Worm (Caenorhabditis elegans) whole organism, L2 larva: ENCODE results near the gene hrg-10.

Experiments used
- C34F6.9 ChIP-seq: fragments of 150-350 bp; optimal IDR thresholded peaks from 2 replicates; lab custom pipeline; 2014; ENCODE audit warnings: missing biosample characterization, missing genetic modification characterization
- F13H6.1 ChIP-seq: sonication (generic microtip); optimal IDR thresholded peaks from 2 replicates; lab custom pipeline; 2016; ENCODE audit warnings: missing genetic modification characterization, missing compliant biosample characterization
- R02D3.7 ChIP-seq: fragments of 150-350 bp; optimal IDR thresholded peaks from 2 replicates; lab custom pipeline; 2014; ENCODE audit warnings: missing biosample characterization, missing genetic modification characterization
- Y55F3AM.14 ChIP-seq: fragments of 200-800 bp; sonication (Bioruptor generic); optimal IDR thresholded peaks from 2 replicates; lab custom pipeline; 2018; ENCODE audit warnings: mild to moderate bottlenecking, missing genetic modification characterization, missing compliant biosample characterization
- ZK546.5 ChIP-seq: sonication (generic microtip); optimal IDR thresholded peaks from 2 replicates; lab custom pipeline; 2017; ENCODE audit warnings: missing biosample characterization, missing genetic modification characterization
- alr-1 ChIP-seq: fragments of 150-350 bp; optimal IDR thresholded peaks from 2 replicates; lab custom pipeline; 2014; ENCODE audit warnings: missing biosample characterization, missing genetic modification characterization
- aly-2 ChIP-seq: fragments of 150-350 bp; optimal IDR thresholded peaks from 2 replicates; lab custom pipeline; 2014; ENCODE audit warnings: missing biosample characterization, missing genetic modification characterization
- blmp-1 ChIP-seq: sonication (generic microtip); optimal IDR thresholded peaks from 2 replicates; lab custom pipeline; 2017; ENCODE audit warnings: missing genetic modification characterization, mild to moderate bottlenecking, missing compliant biosample characterization, antibody characterized with exemption, moderate library complexity; ENCODE audit not compliant: insufficient read depth
- crh-2 ChIP-seq: sonication (generic microtip); optimal IDR thresholded peaks from 2 replicates; lab custom pipeline; 2017; ENCODE audit warnings: missing biosample characterization, missing genetic modification characterization
- dmd-4 ChIP-seq: sonication (generic microtip); optimal IDR thresholded peaks from 2 replicates; lab custom pipeline; 2017; ENCODE audit warnings: missing biosample characterization, missing genetic modification characterization
- elt-3 ChIP-seq: sonication (generic microtip); optimal IDR thresholded peaks from 2 replicates; lab custom pipeline; 2017; ENCODE audit warnings: missing biosample characterization, missing genetic modification characterization
- fos-1 ChIP-seq: fragments of 150-350 bp; optimal IDR thresholded peaks from 2 replicates; lab custom pipeline; 2014; ENCODE audit warnings: missing biosample characterization, missing genetic modification characterization
- gmeb-1 ChIP-seq: fragments of 150-350 bp; optimal IDR thresholded peaks from 2 replicates; lab custom pipeline; 2014; ENCODE audit warnings: missing biosample characterization, missing genetic modification characterization
- lin-11 ChIP-seq: fragments of 150-350 bp; sonication (generic microtip); optimal IDR thresholded peaks from 2 replicates; lab custom pipeline; 2014; ENCODE audit warnings: missing biosample characterization, missing genetic modification characterization, inconsistent platforms, mixed read lengths
- lin-13 ChIP-seq: fragments of 150-350 bp; optimal IDR thresholded peaks from 2 replicates; lab custom pipeline; 2014; ENCODE audit warnings: missing biosample characterization, missing genetic modification reagents, missing genetic modification characterization
- lin-39 ChIP-seq: fragments of 150-350 bp; optimal IDR thresholded peaks from 2 replicates; lab custom pipeline; 2014; ENCODE audit warnings: missing biosample characterization, missing genetic modification reagents, missing genetic modification characterization
- lsy-2 ChIP-seq, 2 experiments: fragments of 150-350 bp in 1 of 2; sonication (generic microtip) in 1 of 2; optimal IDR thresholded peaks; 2 replicates each; lab custom pipeline; 2014 to 2017; ENCODE audit warnings: missing biosample characterization in 2 of 2, missing genetic modification characterization in 2 of 2
- mab-5 ChIP-seq: fragments of 150-350 bp; optimal IDR thresholded peaks from 2 replicates; lab custom pipeline; 2014; ENCODE audit warnings: missing biosample characterization, missing genetic modification characterization
- mdl-1 ChIP-seq, 2 experiments: fragments of 150-350 bp in 1 of 2; sonication (generic microtip) in 1 of 2; optimal IDR thresholded peaks; 2 replicates each; lab custom pipeline; 2017; ENCODE audit warnings: missing biosample characterization in 2 of 2, missing genetic modification characterization in 2 of 2
- nhr-23 ChIP-seq: fragments of 150-350 bp; optimal IDR thresholded peaks from 2 replicates; lab custom pipeline; 2014; ENCODE audit warnings: missing biosample characterization, missing genetic modification reagents, missing genetic modification characterization
- nhr-25 ChIP-seq: fragments of 150-350 bp; sonication (generic microtip); optimal IDR thresholded peaks from 3 replicates; lab custom pipeline; 2014; ENCODE audit warnings: missing biosample characterization, missing genetic modification characterization
- sem-4 ChIP-seq: fragments of 150-350 bp; optimal IDR thresholded peaks from 2 replicates; lab custom pipeline; 2014; ENCODE audit warnings: missing biosample characterization, missing genetic modification reagents, missing genetic modification characterization
- sma-3 ChIP-seq: sonication (generic microtip); optimal IDR thresholded peaks from 2 replicates; lab custom pipeline; 2016; ENCODE audit warnings: missing genetic modification reagents, missing genetic modification characterization, missing compliant biosample characterization
- sma-9 ChIP-seq, 2 experiments: fragments of 150-350 bp in 1 of 2; sonication (generic microtip) in 1 of 2; optimal IDR thresholded peaks; 2 replicates each; lab custom pipeline; 2014 to 2016; ENCODE audit warnings: missing genetic modification characterization in 2 of 2, mild to moderate bottlenecking in 1 of 2, missing biosample characterization in 1 of 2, missing compliant biosample characterization in 1 of 2, missing genetic modification reagents in 1 of 2, moderate library complexity in 1 of 2
- snpc-4 ChIP-seq: fragments of 150-350 bp; optimal IDR thresholded peaks from 2 replicates; lab custom pipeline; 2014; ENCODE audit warnings: missing biosample characterization, missing genetic modification characterization
- unc-39 ChIP-seq: fragments of 150-350 bp; optimal IDR thresholded peaks from 2 replicates; lab custom pipeline; 2014; ENCODE audit warnings: missing biosample characterization, missing genetic modification characterization
- unc-55 ChIP-seq: fragments of 150-350 bp; sonication (generic microtip); optimal IDR thresholded peaks from 3 replicates; lab custom pipeline; 2014; ENCODE audit warnings: missing biosample characterization, missing genetic modification reagents, missing genetic modification characterization
- zag-1 ChIP-seq: fragments of 150-350 bp; optimal IDR thresholded peaks from 2 replicates; lab custom pipeline; 2014; ENCODE audit warnings: missing biosample characterization, missing genetic modification characterization
- ztf-11 ChIP-seq: sonication (generic microtip); optimal IDR thresholded peaks from 2 replicates; lab custom pipeline; 2017; ENCODE audit warnings: missing biosample characterization, missing genetic modification characterization
- ztf-4 ChIP-seq: fragments of 150-350 bp; optimal IDR thresholded peaks from 2 replicates; lab custom pipeline; 2014; ENCODE audit warnings: missing biosample characterization, missing genetic modification characterization

Gene hrg-10

ce11 chrV:18986103-18986502, 29.0 kb upstream of the hrg-10 start:
- TF ChIP-seq lin-13 (no peak), unc-39 (tag; lab: Kevin White, UChicago) (no peak), sma-9 (GFP tag; optimal IDR thresholded peaks at IDR 0.05; lab: Kevin White, UChicago) (no peak), sma-9 (tag; optimal IDR thresholded peaks at IDR 0.05; lab: Kevin White, UChicago) (no peak), nhr-23 (no peak)
- TF ChIP-seq, all 48 proteins: peak for 0

- TF ChIP-seq C34F6.9 (tag; lab: Kevin White, UChicago) (no peak), R02D3.7 (tag; lab: Kevin White, UChicago) (no peak), dmd-4 (tag; lab: Kevin White, UChicago) (no peak), alr-1 (no peak), fos-1 (tag; lab: Kevin White, UChicago) (no peak), ZK546.5 (tag; lab: Kevin White, UChicago) (no peak), nhr-23 (no peak), sma-9 (GFP tag; optimal IDR thresholded peaks at IDR 0.05; lab: Kevin White, UChicago) (no peak), sma-9 (tag; optimal IDR thresholded peaks at IDR 0.05; lab: Kevin White, UChicago) (no peak), unc-39 (tag; lab: Kevin White, UChicago) (no peak), sma-3 (GFP tag; lab: Kevin White, UChicago) (no peak), ztf-4 (no peak), F13H6.1 (tag; lab: Kevin White, UChicago) (no peak), sem-4 (tag; lab: Kevin White, UChicago) (no peak), mdl-1 (tag; optimal IDR thresholded peaks at IDR 0.05; lab: Kevin White, UChicago) (no peak)
Measured at ce11 chrV:18981736-18982135, 24.6 kb upstream of the hrg-10 start.

ce11 chrV:18980980-18981529, 23.9 kb upstream of the hrg-10 start, which contains the start of the genes mrps-35 and sws-1:
Gene mrps-35 (plus strand): TSS chrV:18981306.
Gene sws-1 (minus strand): TSS chrV:18981479.
- TF ChIP-seq nhr-25 (tag; lab: Kevin White, UChicago) = peak; percentile 60
- peak; percentile 54 to 75 for TF ChIP-seq lsy-2 (tag; optimal IDR thresholded peaks at IDR 0.05; lab: Kevin White, UChicago)
- peak; percentile 9 for TF ChIP-seq snpc-4 (tag; lab: Kevin White, UChicago)
- no peak for TF ChIP-seq ztf-11 (tag; lab: Kevin White, UChicago)
- TF ChIP-seq lin-39 (tag; lab: Kevin White, UChicago) = no peak
- peak; percentile 38 for TF ChIP-seq lin-11 (tag; lab: Kevin White, UChicago)
- peak; percentile 60 for TF ChIP-seq F13H6.1 (tag; lab: Kevin White, UChicago)
- peak; percentile 77 for TF ChIP-seq sma-9 (GFP tag; optimal IDR thresholded peaks at IDR 0.05; lab: Kevin White, UChicago)
- TF ChIP-seq sma-9 (tag; optimal IDR thresholded peaks at IDR 0.05; lab: Kevin White, UChicago) = no peak
- TF ChIP-seq sma-3 (GFP tag; lab: Kevin White, UChicago) = peak; percentile 78
- peak; percentile 55 for TF ChIP-seq crh-2 (tag; lab: Kevin White, UChicago)
- peak; percentile 66 for TF ChIP-seq C34F6.9 (tag; lab: Kevin White, UChicago)
- peak; percentile 87 for TF ChIP-seq gmeb-1
- TF ChIP-seq unc-55 (GFP tag; lab: Kevin White, UChicago) = peak; percentile 71
- TF ChIP-seq aly-2 (tag; lab: Kevin White, UChicago) = no peak
- TF ChIP-seq lin-13 = peak; percentile 49

- no peak for TF ChIP-seq zag-1 (tag; lab: Kevin White, UChicago)
- peak; percentile 61 for TF ChIP-seq fos-1 (tag; lab: Kevin White, UChicago)
- no peak for TF ChIP-seq gmeb-1
- TF ChIP-seq F13H6.1 (tag; lab: Kevin White, UChicago) = no peak
- no peak for TF ChIP-seq mab-5 (tag; lab: Kevin White, UChicago)
- TF ChIP-seq Y55F3AM.14 (GFP tag; lab: Kevin White, UChicago) = no peak
- TF ChIP-seq, all 48 proteins: peak for 1
Measured at ce11 chrV:18978301-18978700, 21.2 kb upstream of the hrg-10 start.

DNA sequence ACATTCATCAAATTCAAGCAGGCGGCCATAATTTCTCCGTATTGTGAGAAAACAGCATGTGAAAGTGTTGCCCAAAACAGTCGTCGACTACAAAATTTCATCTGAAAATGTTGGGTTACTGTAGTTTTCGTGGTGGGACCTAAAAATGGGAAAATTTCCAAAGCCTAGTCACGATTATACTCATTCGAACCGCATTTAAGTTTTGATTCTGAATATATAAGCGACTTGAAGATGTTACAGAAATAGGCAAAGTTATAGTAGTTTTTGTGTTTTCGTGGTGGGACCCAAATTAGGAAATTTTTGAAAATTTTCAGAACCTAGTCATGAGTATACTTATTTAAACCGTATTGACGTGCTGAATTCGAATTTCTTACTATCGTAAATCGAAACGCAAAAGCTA, 20.8 kb upstream of the hrg-10 start, which contains the start of gene Y39B6A.41:
Gene Y39B6A.41, minus strand, starts transcription at position 101 of the 400 bp plus-strand sequence.
- TF ChIP-seq aly-2 (tag; lab: Kevin White, UChicago) = no peak
- no peak for TF ChIP-seq unc-39 (tag; lab: Kevin White, UChicago)
- TF ChIP-seq blmp-1 (tag; lab: Kevin White, UChicago) = no peak
- no peak for TF ChIP-seq lin-11 (tag; lab: Kevin White, UChicago)
- TF ChIP-seq elt-3 (tag; lab: Kevin White, UChicago) = no peak
- no peak for TF ChIP-seq mdl-1 (tag; optimal IDR thresholded peaks at IDR 0.05; lab: Kevin White, UChicago)
- TF ChIP-seq C34F6.9 (tag; lab: Kevin White, UChicago) = no peak
